Fruit fly (Drosophila melanogaster) ovary, adult (tissue): ENCODE results near the gene Gr10a.

ENCODE experiments used
- CG17801 ChIP-seq: fragments of 200-800 bp; optimal IDR thresholded peaks from 2 replicates; lab custom pipeline; 2019; ENCODE audit warnings: missing biosample characterization, mild to moderate bottlenecking, missing genetic modification characterization, moderate library complexity; ENCODE audit not compliant: partially characterized antibody

The Gr10a gene

dm6 chrX:11441829-11442634 is 24.8 kb upstream of the Gr10a start, which contains the start of gene Sk1:
Sk1 (plus strand) TSS chrX:11442539.
- no peak for TF ChIP-seq CG17801 (GFP tag; lab: Kevin White, UChicago)

dm6 chrX:11440944-11441343 is 23.7 kb upstream of the Gr10a start:
- peak; percentile 39 for TF ChIP-seq CG17801 (GFP tag; lab: Kevin White, UChicago)

dm6 chrX:11439270-11439669 is 22.0 kb upstream of the Gr10a start:
- no peak for TF ChIP-seq CG17801 (GFP tag; lab: Kevin White, UChicago)

dm6 chrX:11433930-11434329 is 16.7 kb upstream of the Gr10a start:
- TF ChIP-seq CG17801 (GFP tag; lab: Kevin White, UChicago): no peak

- TF ChIP-seq CG17801 (GFP tag; lab: Kevin White, UChicago): no peak
Observed at dm6 chrX:11430940-11431339, 13.7 kb upstream of the Gr10a start.

DNA sequence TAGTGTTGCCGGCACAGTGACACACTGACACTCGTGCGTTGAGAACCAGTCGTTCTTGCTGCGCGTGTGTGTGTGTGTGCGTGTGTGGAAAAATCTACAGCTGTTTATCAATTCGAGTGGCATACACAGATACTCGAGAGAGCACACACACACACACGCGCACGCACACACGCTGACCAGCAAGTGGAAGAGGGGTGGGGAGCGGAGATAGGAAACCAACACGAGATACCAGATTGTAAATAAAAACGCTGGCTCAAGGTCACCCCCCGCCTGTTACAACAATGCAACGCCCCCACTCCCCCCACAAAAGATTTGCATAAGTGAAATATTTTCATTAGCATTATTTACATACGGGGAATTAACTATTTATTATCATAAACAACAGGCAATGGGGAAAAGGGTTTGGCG is 10.1 kb upstream of the Gr10a start:
- no peak for TF ChIP-seq CG17801 (GFP tag; lab: Kevin White, UChicago)

DNA sequence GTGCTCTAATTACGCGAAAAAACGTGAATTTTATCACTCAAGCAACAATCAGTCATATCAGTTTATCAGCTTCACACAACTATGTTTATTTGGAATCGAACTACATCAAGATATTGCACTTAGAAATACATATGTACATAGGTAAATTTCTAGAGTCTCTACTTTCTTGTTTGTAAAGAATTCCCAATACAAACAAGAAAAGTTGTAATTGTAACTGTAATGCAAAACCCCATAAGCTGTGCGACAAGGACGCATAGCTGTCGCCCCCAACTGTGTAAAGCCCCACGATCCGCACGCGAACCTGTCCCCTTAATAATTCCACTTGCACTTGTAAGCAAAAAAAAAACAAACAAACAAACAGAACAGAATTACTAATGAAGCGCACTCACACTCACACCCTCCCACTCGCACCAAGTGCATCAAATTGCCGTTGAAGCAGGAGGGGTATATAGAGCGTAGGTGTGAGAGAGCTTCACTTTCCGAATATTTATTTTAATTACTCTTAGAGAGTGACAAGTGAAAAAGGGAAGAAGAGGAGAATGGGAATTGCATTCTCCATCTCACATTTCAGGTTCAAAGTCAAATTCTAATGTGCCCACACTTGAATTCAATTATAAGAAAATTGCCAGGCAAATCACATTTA is 8.9 kb upstream of the Gr10a start:
- TF ChIP-seq CG17801 (GFP tag; lab: Kevin White, UChicago): no peak

DNA sequence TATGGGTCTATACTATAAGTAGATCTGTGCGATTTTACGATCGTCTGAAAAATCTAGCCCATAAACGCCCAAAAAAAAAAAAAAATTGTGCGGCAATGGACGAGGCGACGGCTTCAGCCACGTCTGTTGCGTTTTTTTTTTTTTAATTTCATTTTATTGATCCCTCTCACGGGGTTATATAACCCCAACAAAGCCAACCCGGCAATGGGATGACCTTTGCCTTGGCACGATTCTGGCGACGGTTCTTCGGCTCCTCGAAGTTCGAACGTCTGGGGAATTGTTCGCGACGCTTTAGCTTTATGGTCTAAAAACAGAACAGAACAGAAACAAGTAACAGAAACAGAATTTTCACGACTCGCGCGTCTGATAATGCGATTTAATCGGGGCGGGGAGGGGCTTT is 8.2 kb upstream of the Gr10a start:
- no peak for TF ChIP-seq CG17801 (GFP tag; lab: Kevin White, UChicago)

- TF ChIP-seq CG17801 (GFP tag; lab: Kevin White, UChicago): no peak
Observed at dm6 chrX:11424512-11424911, 7.3 kb upstream of the Gr10a start.

DNA sequence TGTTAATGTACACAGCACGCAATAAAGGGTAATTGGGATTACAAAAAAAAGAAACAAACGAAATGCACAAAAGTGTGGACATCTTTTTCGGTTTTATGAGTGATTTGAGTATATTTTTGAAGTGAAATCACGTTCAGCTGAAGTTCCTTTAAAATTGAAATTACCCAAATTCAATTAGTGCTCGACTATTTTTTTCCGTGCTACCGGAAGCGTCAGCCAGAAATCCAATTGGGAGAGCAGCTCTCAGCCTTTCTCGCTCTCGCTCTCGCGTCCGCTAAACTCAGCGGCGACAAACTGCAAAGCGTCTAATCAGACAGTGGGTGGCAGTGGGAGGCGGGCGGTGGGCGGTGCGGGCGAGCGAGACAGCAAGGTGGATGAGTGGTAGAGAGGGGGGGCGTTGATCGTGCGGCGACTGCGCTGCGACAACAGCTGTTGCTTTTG is 6.1 kb upstream of the Gr10a start:
- TF ChIP-seq CG17801 (GFP tag; lab: Kevin White, UChicago): peak; percentile 89

dm6 chrX:11422532-11422931 is 5.3 kb upstream of the Gr10a start, which contains the start of gene Gs2:
Gs2 (plus strand) TSS chrX:11422832.
- no peak for TF ChIP-seq CG17801 (GFP tag; lab: Kevin White, UChicago)

dm6 chrX:11422071-11422470 is 4.8 kb upstream of the Gr10a start:
- no peak for TF ChIP-seq CG17801 (GFP tag; lab: Kevin White, UChicago)

dm6 chrX:11420752-11421396 is 3.7 kb upstream of the Gr10a start:
- no peak for TF ChIP-seq CG17801 (GFP tag; lab: Kevin White, UChicago)

DNA sequence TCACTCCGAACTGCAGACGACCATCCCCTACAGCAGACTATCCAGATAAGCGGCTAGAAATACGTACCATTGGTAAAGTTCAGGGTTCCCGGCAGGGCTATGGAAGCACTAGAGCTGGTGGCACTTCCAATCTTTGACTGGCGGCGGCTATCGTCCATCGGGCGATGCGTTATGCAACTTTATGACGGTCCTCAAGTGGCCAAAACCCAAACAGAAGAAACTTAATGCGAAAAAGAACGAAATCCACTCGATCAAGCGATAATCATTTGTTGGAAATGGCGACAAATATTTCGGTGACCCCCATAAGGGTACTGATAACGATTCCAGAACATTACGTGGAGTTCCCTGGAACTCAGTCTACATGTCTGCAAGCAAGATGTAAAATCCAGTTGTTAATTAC is 2.7 kb upstream of the Gr10a start:
- no peak for TF ChIP-seq CG17801 (GFP tag; lab: Kevin White, UChicago)

DNA sequence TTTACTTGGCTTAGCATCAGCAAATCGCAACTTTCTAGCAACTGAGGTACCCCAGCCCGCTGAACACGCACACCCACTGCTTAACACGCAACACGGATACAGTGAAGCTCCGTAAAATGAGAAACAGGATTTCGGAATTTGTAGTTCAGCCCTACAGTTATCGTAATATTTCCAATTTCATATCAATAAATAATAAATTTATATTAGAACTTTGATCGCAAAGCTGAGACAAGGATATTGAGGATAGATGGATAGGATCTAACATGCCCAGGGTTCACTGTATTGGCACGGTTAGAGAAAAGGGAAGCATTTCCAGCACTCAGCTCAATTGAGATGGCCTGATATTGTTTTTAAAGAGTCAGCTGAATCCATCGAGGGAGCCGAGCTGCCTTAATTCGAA is 2.0 kb upstream of the Gr10a start:
- TF ChIP-seq CG17801 (GFP tag; lab: Kevin White, UChicago): no peak
